Fruit fly (Drosophila melanogaster) whole organism: ENCODE measurements around the gene CG8565.

Source experiments
- CG8478 ChIP-seq: fragments of >200 bp; optimal IDR thresholded peaks from 2 replicates; lab custom pipeline; 2018; ENCODE audit warnings: inconsistent platforms
- Dll ChIP-seq: fragments of >200 bp; optimal IDR thresholded peaks from 2 replicates; lab custom pipeline; 2017
- EcR ChIP-seq, 2 experiments: fragments of >200 bp; optimal IDR thresholded peaks; 2 replicates each; lab custom pipeline; 2017; ENCODE audit warnings: missing biosample characterization in 2 of 2, missing genetic modification characterization in 2 of 2, missing genetic modification reagents in 2 of 2
- pan ChIP-seq: fragments of >200 bp; optimal IDR thresholded peaks from 2 replicates; lab custom pipeline; 2017
- psq ChIP-seq: fragments of >200 bp; optimal IDR thresholded peaks from 2 replicates; lab custom pipeline; 2017
- usp ChIP-seq: fragments of >200 bp; optimal IDR thresholded peaks from 2 replicates; lab custom pipeline; 2017; ENCODE audit warnings: missing biosample characterization, missing genetic modification characterization, mixed read lengths

The CG8565 gene

dm6 chrX:15811666-15812614, 25.7 kb upstream of the CG8565 start:
- TF ChIP-seq pan (lab: Kevin White, UChicago) (no peak), CG8478 (lab: Kevin White, UChicago) (peak; percentile 42)

dm6 chrX:15812615-15812995, 25.0 kb upstream of the CG8565 start:
- no peak for TF ChIP-seq pan (lab: Kevin White, UChicago)
- no peak for TF ChIP-seq Dll (lab: Kevin White, UChicago)
- no peak for TF ChIP-seq CG8478 (lab: Kevin White, UChicago)
- no peak for TF ChIP-seq usp (GFP tag; lab: Kevin White, UChicago)

- TF ChIP-seq EcR (GFP tag; optimal IDR thresholded peaks at IDR 0.05; lab: Kevin White, UChicago), result no peak
- TF ChIP-seq pan (lab: Kevin White, UChicago), result no peak
- TF ChIP-seq Dll (lab: Kevin White, UChicago), result no peak
- TF ChIP-seq usp (GFP tag; lab: Kevin White, UChicago), result no peak
Measured at dm6 chrX:15813224-15813623, 24.4 kb upstream of the CG8565 start.

- TF ChIP-seq pan (lab: Kevin White, UChicago) (no peak), Dll (lab: Kevin White, UChicago) (no peak), psq (lab: Kevin White, UChicago) (no peak), usp (GFP tag; lab: Kevin White, UChicago) (no peak), CG8478 (lab: Kevin White, UChicago) (no peak), EcR (GFP tag; optimal IDR thresholded peaks at IDR 0.05; lab: Kevin White, UChicago) (no peak)
Measured at dm6 chrX:15814485-15814884, 23.1 kb upstream of the CG8565 start.

dm6 chrX:15816127-15816526, 21.5 kb upstream of the CG8565 start:
- TF ChIP-seq CG8478 (lab: Kevin White, UChicago) (no peak), pan (lab: Kevin White, UChicago) (no peak), psq (lab: Kevin White, UChicago) (no peak), Dll (lab: Kevin White, UChicago) (no peak), EcR (GFP tag; optimal IDR thresholded peaks at IDR 0.05; lab: Kevin White, UChicago) (no peak), usp (GFP tag; lab: Kevin White, UChicago) (no peak)

dm6 chrX:15816905-15817304, 20.7 kb upstream of the CG8565 start:
- no peak for TF ChIP-seq psq (lab: Kevin White, UChicago)
- no peak for TF ChIP-seq EcR (GFP tag; optimal IDR thresholded peaks at IDR 0.05; lab: Kevin White, UChicago)
- TF ChIP-seq pan (lab: Kevin White, UChicago), result no peak
- no peak for TF ChIP-seq CG8478 (lab: Kevin White, UChicago)
- TF ChIP-seq usp (GFP tag; lab: Kevin White, UChicago), result no peak
- TF ChIP-seq Dll (lab: Kevin White, UChicago), result no peak

- no peak for TF ChIP-seq usp (GFP tag; lab: Kevin White, UChicago)
- TF ChIP-seq EcR (GFP tag; optimal IDR thresholded peaks at IDR 0.05; lab: Kevin White, UChicago), result no peak
- no peak for TF ChIP-seq psq (lab: Kevin White, UChicago)
- TF ChIP-seq pan (lab: Kevin White, UChicago), result no peak
- TF ChIP-seq CG8478 (lab: Kevin White, UChicago), result no peak
- no peak for TF ChIP-seq Dll (lab: Kevin White, UChicago)
Measured at dm6 chrX:15817823-15818222, 19.8 kb upstream of the CG8565 start.

dm6 chrX:15818608-15819184, 18.9 kb upstream of the CG8565 start:
- TF ChIP-seq pan (lab: Kevin White, UChicago) (peak; percentile 67), Dll (lab: Kevin White, UChicago) (no peak)

- TF ChIP-seq EcR (GFP tag; optimal IDR thresholded peaks at IDR 0.05; lab: Kevin White, UChicago), result no peak
- TF ChIP-seq CG8478 (lab: Kevin White, UChicago), result no peak
- no peak for TF ChIP-seq usp (GFP tag; lab: Kevin White, UChicago)
- no peak for TF ChIP-seq Dll (lab: Kevin White, UChicago)
- no peak for TF ChIP-seq pan (lab: Kevin White, UChicago)
- TF ChIP-seq psq (lab: Kevin White, UChicago), result no peak
Measured at dm6 chrX:15822363-15822762, 15.3 kb upstream of the CG8565 start.

dm6 chrX:15833957-15834356, 3.7 kb upstream of the CG8565 start:
- TF ChIP-seq usp (GFP tag; lab: Kevin White, UChicago) (no peak), pan (lab: Kevin White, UChicago) (no peak), EcR (GFP tag; optimal IDR thresholded peaks at IDR 0.05; lab: Kevin White, UChicago) (no peak), Dll (lab: Kevin White, UChicago) (no peak), CG8478 (lab: Kevin White, UChicago) (no peak), psq (lab: Kevin White, UChicago) (no peak)

- TF ChIP-seq Dll (lab: Kevin White, UChicago) (no peak), pan (lab: Kevin White, UChicago) (no peak), EcR (GFP tag; optimal IDR thresholded peaks at IDR 0.05; lab: Kevin White, UChicago) (no peak), CG8478 (lab: Kevin White, UChicago) (no peak)
Measured at dm6 chrX:15834594-15835236, 2.9 kb upstream of the CG8565 start.
